Fruit fly (Drosophila melanogaster): Measurements from ENCODE around the gene GstO1.

dm6 chr3L:8536387-8536786 lies 11.7 kb upstream of the GstO1 start:
- TF ChIP-seq CG15269 (tag; optimal IDR thresholded peaks at IDR 0.05) (no peak), ase (GFP tag; IDR thresholded peaks at IDR 0.05) (no peak), CG2889 (GFP tag; IDR thresholded peaks at IDR 0.05) (no peak), CG31365 (tag; optimal IDR thresholded peaks at IDR 0.05) (no peak), Fer1 (GFP tag; optimal IDR thresholded peaks at IDR 0.05) (no peak)

All from whole organism, embryonic.